Worm (Caenorhabditis elegans) whole organism, L2 larva: ENCODE measurements around the gene F57B1.5.
A peak's percentile ranks its signal among the peaks of the same experiment; 100 is the strongest.

ENCODE experiments used
- C34F6.9 ChIP-seq: fragments of 150-350 bp; optimal IDR thresholded peaks from 2 replicates; lab custom pipeline; 2014; ENCODE audit warnings: missing biosample characterization, missing genetic modification characterization
- F13H6.1 ChIP-seq: sonication (generic microtip); optimal IDR thresholded peaks from 2 replicates; lab custom pipeline; 2016; ENCODE audit warnings: missing genetic modification characterization, missing compliant biosample characterization
- R02D3.7 ChIP-seq: fragments of 150-350 bp; optimal IDR thresholded peaks from 2 replicates; lab custom pipeline; 2014; ENCODE audit warnings: missing biosample characterization, missing genetic modification characterization
- Y55F3AM.14 ChIP-seq: fragments of 200-800 bp; sonication (Bioruptor generic); optimal IDR thresholded peaks from 2 replicates; lab custom pipeline; 2018; ENCODE audit warnings: mild to moderate bottlenecking, missing genetic modification characterization, missing compliant biosample characterization
- ZK546.5 ChIP-seq: sonication (generic microtip); optimal IDR thresholded peaks from 2 replicates; lab custom pipeline; 2017; ENCODE audit warnings: missing biosample characterization, missing genetic modification characterization
- alr-1 ChIP-seq: fragments of 150-350 bp; optimal IDR thresholded peaks from 2 replicates; lab custom pipeline; 2014; ENCODE audit warnings: missing biosample characterization, missing genetic modification characterization
- aly-2 ChIP-seq: fragments of 150-350 bp; optimal IDR thresholded peaks from 2 replicates; lab custom pipeline; 2014; ENCODE audit warnings: missing biosample characterization, missing genetic modification characterization
- blmp-1 ChIP-seq: sonication (generic microtip); optimal IDR thresholded peaks from 2 replicates; lab custom pipeline; 2017; ENCODE audit warnings: missing genetic modification characterization, mild to moderate bottlenecking, missing compliant biosample characterization, antibody characterized with exemption, moderate library complexity; ENCODE audit not compliant: insufficient read depth
- ceh-16 ChIP-seq: fragments of 150-350 bp; optimal IDR thresholded peaks from 2 replicates; lab custom pipeline; 2014; ENCODE audit warnings: missing biosample characterization, missing genetic modification characterization
- ceh-82 ChIP-seq: fragments of 150-350 bp; optimal IDR thresholded peaks from 2 replicates; lab custom pipeline; 2014; ENCODE audit warnings: missing biosample characterization, missing genetic modification characterization
- crh-2 ChIP-seq: sonication (generic microtip); optimal IDR thresholded peaks from 2 replicates; lab custom pipeline; 2017; ENCODE audit warnings: missing biosample characterization, missing genetic modification characterization
- egl-27 ChIP-seq: sonication (generic microtip); optimal IDR thresholded peaks from 3 replicates; lab custom pipeline; 2017; ENCODE audit warnings: missing biosample characterization, missing genetic modification reagents, missing genetic modification characterization
- elt-1 ChIP-seq: fragments of 150-350 bp; optimal IDR thresholded peaks from 2 replicates; lab custom pipeline; 2014; ENCODE audit warnings: missing biosample characterization, missing genetic modification characterization
- fos-1 ChIP-seq: fragments of 150-350 bp; optimal IDR thresholded peaks from 2 replicates; lab custom pipeline; 2014; ENCODE audit warnings: missing biosample characterization, missing genetic modification characterization
- gmeb-1 ChIP-seq: fragments of 150-350 bp; optimal IDR thresholded peaks from 2 replicates; lab custom pipeline; 2014; ENCODE audit warnings: missing biosample characterization, missing genetic modification characterization
- lin-11 ChIP-seq: fragments of 150-350 bp; sonication (generic microtip); optimal IDR thresholded peaks from 2 replicates; lab custom pipeline; 2014; ENCODE audit warnings: missing biosample characterization, missing genetic modification characterization, inconsistent platforms, mixed read lengths
- lin-13 ChIP-seq: fragments of 150-350 bp; optimal IDR thresholded peaks from 2 replicates; lab custom pipeline; 2014; ENCODE audit warnings: missing biosample characterization, missing genetic modification reagents, missing genetic modification characterization
- lin-39 ChIP-seq: fragments of 150-350 bp; optimal IDR thresholded peaks from 2 replicates; lab custom pipeline; 2014; ENCODE audit warnings: missing biosample characterization, missing genetic modification reagents, missing genetic modification characterization
- lsy-2 ChIP-seq, 2 experiments: fragments of 150-350 bp in 1 of 2; sonication (generic microtip) in 1 of 2; optimal IDR thresholded peaks; 2 replicates each; lab custom pipeline; 2014 to 2017; ENCODE audit warnings: missing biosample characterization in 2 of 2, missing genetic modification characterization in 2 of 2
- mab-5 ChIP-seq: fragments of 150-350 bp; optimal IDR thresholded peaks from 2 replicates; lab custom pipeline; 2014; ENCODE audit warnings: missing biosample characterization, missing genetic modification characterization
- mbf-1 ChIP-seq: sonication (generic microtip); optimal IDR thresholded peaks from 2 replicates; lab custom pipeline; 2017; ENCODE audit warnings: missing biosample characterization, missing genetic modification characterization
- mdl-1 ChIP-seq, 2 experiments: fragments of 150-350 bp in 1 of 2; sonication (generic microtip) in 1 of 2; optimal IDR thresholded peaks; 2 replicates each; lab custom pipeline; 2017; ENCODE audit warnings: missing biosample characterization in 2 of 2, missing genetic modification characterization in 2 of 2
- nhr-10 ChIP-seq: sonication (generic microtip); optimal IDR thresholded peaks from 2 replicates; lab custom pipeline; 2017; ENCODE audit warnings: missing biosample characterization, missing genetic modification characterization
- nhr-12 ChIP-seq: fragments of 150-350 bp; optimal IDR thresholded peaks from 2 replicates; lab custom pipeline; 2014; ENCODE audit warnings: missing biosample characterization, missing genetic modification characterization
- nhr-129 ChIP-seq: fragments of 150-350 bp; optimal IDR thresholded peaks from 2 replicates; lab custom pipeline; 2014; ENCODE audit warnings: missing biosample characterization, missing genetic modification characterization
- nhr-21 ChIP-seq: fragments of 150-350 bp; optimal IDR thresholded peaks from 2 replicates; lab custom pipeline; 2014; ENCODE audit warnings: missing biosample characterization, missing genetic modification characterization
- nhr-237 ChIP-seq: fragments of 150-350 bp; optimal IDR thresholded peaks from 2 replicates; lab custom pipeline; 2014; ENCODE audit warnings: missing biosample characterization, missing genetic modification characterization
- nhr-25 ChIP-seq: fragments of 150-350 bp; sonication (generic microtip); optimal IDR thresholded peaks from 3 replicates; lab custom pipeline; 2014; ENCODE audit warnings: missing biosample characterization, missing genetic modification characterization
- nhr-6 ChIP-seq: fragments of 150-350 bp; optimal IDR thresholded peaks from 2 replicates; lab custom pipeline; 2014; ENCODE audit warnings: missing biosample characterization, missing genetic modification characterization
- nhr-77 ChIP-seq: fragments of 150-350 bp; optimal IDR thresholded peaks from 2 replicates; lab custom pipeline; 2014; ENCODE audit warnings: missing biosample characterization, missing genetic modification characterization
- peb-1 ChIP-seq: fragments of 150-350 bp; optimal IDR thresholded peaks from 2 replicates; lab custom pipeline; 2014; ENCODE audit warnings: missing biosample characterization, missing genetic modification characterization
- sem-4 ChIP-seq: fragments of 150-350 bp; optimal IDR thresholded peaks from 2 replicates; lab custom pipeline; 2014; ENCODE audit warnings: missing biosample characterization, missing genetic modification reagents, missing genetic modification characterization
- skn-1 ChIP-seq: sonication (generic microtip); optimal IDR thresholded peaks from 2 replicates; lab custom pipeline; 2017; ENCODE audit warnings: missing biosample characterization, missing genetic modification characterization
- sma-3 ChIP-seq: sonication (generic microtip); optimal IDR thresholded peaks from 2 replicates; lab custom pipeline; 2016; ENCODE audit warnings: missing genetic modification reagents, missing genetic modification characterization, missing compliant biosample characterization
- sma-9 ChIP-seq, 2 experiments: fragments of 150-350 bp in 1 of 2; sonication (generic microtip) in 1 of 2; optimal IDR thresholded peaks; 2 replicates each; lab custom pipeline; 2014 to 2016; ENCODE audit warnings: missing genetic modification characterization in 2 of 2, mild to moderate bottlenecking in 1 of 2, missing biosample characterization in 1 of 2, missing compliant biosample characterization in 1 of 2, missing genetic modification reagents in 1 of 2, moderate library complexity in 1 of 2
- snpc-4 ChIP-seq: fragments of 150-350 bp; optimal IDR thresholded peaks from 2 replicates; lab custom pipeline; 2014; ENCODE audit warnings: missing biosample characterization, missing genetic modification characterization
- unc-39 ChIP-seq: fragments of 150-350 bp; optimal IDR thresholded peaks from 2 replicates; lab custom pipeline; 2014; ENCODE audit warnings: missing biosample characterization, missing genetic modification characterization
- unc-55 ChIP-seq: fragments of 150-350 bp; sonication (generic microtip); optimal IDR thresholded peaks from 3 replicates; lab custom pipeline; 2014; ENCODE audit warnings: missing biosample characterization, missing genetic modification reagents, missing genetic modification characterization
- unc-62 ChIP-seq: fragments of 150-350 bp; optimal IDR thresholded peaks from 2 replicates; lab custom pipeline; 2014; ENCODE audit warnings: missing biosample characterization, missing genetic modification reagents, missing genetic modification characterization
- zag-1 ChIP-seq: fragments of 150-350 bp; optimal IDR thresholded peaks from 2 replicates; lab custom pipeline; 2014; ENCODE audit warnings: missing biosample characterization, missing genetic modification characterization
- ztf-1 ChIP-seq: fragments of 200-800 bp; sonication (Bioruptor generic); conservative IDR thresholded peaks from 2 replicates; pipeline ENCODE4 v1.3.6; 2022; ENCODE audit warnings: missing genetic modification characterization, missing compliant biosample characterization
- ztf-11 ChIP-seq: sonication (generic microtip); optimal IDR thresholded peaks from 2 replicates; lab custom pipeline; 2017; ENCODE audit warnings: missing biosample characterization, missing genetic modification characterization

The F57B1.5 gene

ce11 chrV:13200609-13201008 lies 6.9 kb upstream of the F57B1.5 start:
- peak; percentile 15 for TF ChIP-seq sma-3 (GFP tag; lab: Kevin White, UChicago)
- peak in 1 of 2 experiments; percentile 6 for TF ChIP-seq lsy-2 (tag; optimal IDR thresholded peaks at IDR 0.05; lab: Kevin White, UChicago)
- TF ChIP-seq sem-4 (tag; lab: Kevin White, UChicago), result no peak
- peak; percentile 82 for TF ChIP-seq nhr-25 (tag; lab: Kevin White, UChicago)
- TF ChIP-seq, all 48 proteins: peak for 3

- TF ChIP-seq alr-1 (tag; lab: Kevin White, UChicago) (no peak), egl-27 (tag; lab: Kevin White, UChicago) (peak; percentile 69), Y55F3AM.14 (GFP tag; lab: Kevin White, UChicago) (peak; percentile 21), ZK546.5 (tag; lab: Kevin White, UChicago) (no peak), nhr-21 (tag; lab: Kevin White, UChicago) (peak; percentile 44), aly-2 (tag; lab: Kevin White, UChicago) (no peak), mab-5 (no peak), nhr-129 (peak; percentile 77), sma-3 (GFP tag; lab: Kevin White, UChicago) (peak; percentile 74), sma-9 (GFP tag; optimal IDR thresholded peaks at IDR 0.05; lab: Kevin White, UChicago) (peak; percentile 26), sma-9 (tag; optimal IDR thresholded peaks at IDR 0.05; lab: Kevin White, UChicago) (no peak), lsy-2 (tag; optimal IDR thresholded peaks at IDR 0.05; lab: Kevin White, UChicago) (peak in 1 of 2 experiments; percentile 4), crh-2 (peak; percentile 36), nhr-25 (tag; lab: Kevin White, UChicago) (peak; percentile 72), nhr-237 (tag; lab: Kevin White, UChicago) (no peak), elt-1 (tag; lab: Kevin White, UChicago) (no peak), blmp-1 (tag; lab: Kevin White, UChicago) (peak; percentile 83)
- TF ChIP-seq, all 48 proteins: peak for 10
These were observed 5.4 kb upstream of the F57B1.5 start, which contains the start of the genes col-159 and col-160 for ce11 chrV:13202127-13202610. Gene col-159 (minus strand): TSS chrV:13202177. Gene col-160 (minus strand): TSS chrV:13202189.

ce11 chrV:13206514-13206913 lies 1.0 kb upstream of the F57B1.5 start:
- TF ChIP-seq mbf-1 (tag; lab: Kevin White, UChicago) (no peak), nhr-77 (tag; lab: Kevin White, UChicago) (no peak), mab-5 (no peak), R02D3.7 (tag; lab: Kevin White, UChicago) (no peak), skn-1 (tag; lab: Kevin White, UChicago) (no peak)
- TF ChIP-seq, all 48 proteins: peak for 0

- no peak for TF ChIP-seq nhr-77 (tag; lab: Kevin White, UChicago)
- no peak for TF ChIP-seq ceh-16 (tag; lab: Kevin White, UChicago)
- no peak for TF ChIP-seq ztf-1 (GFP tag; lab: Robert Waterston, UW)
- no peak for TF ChIP-seq egl-27 (tag; lab: Kevin White, UChicago)
- no peak for TF ChIP-seq ZK546.5 (tag; lab: Kevin White, UChicago)
- TF ChIP-seq unc-55, result no peak
- TF ChIP-seq alr-1 (tag; lab: Kevin White, UChicago), result no peak
These were observed 2.0 kb downstream of the F57B1.5 start, which contains the start of gene F57B1.6 for ce11 chrV:13209567-13209966. Gene F57B1.6 (plus strand): TSS chrV:13209645.

ce11 chrV:13212584-13212983 lies 5.1 kb downstream of the F57B1.5 start:
- TF ChIP-seq ceh-16 (tag; lab: Kevin White, UChicago) (no peak), nhr-6 (no peak), nhr-21 (tag; lab: Kevin White, UChicago) (no peak), egl-27 (tag; lab: Kevin White, UChicago) (no peak), ztf-11 (no peak), unc-62 (no peak), F13H6.1 (tag; lab: Kevin White, UChicago) (peak; percentile 70), fos-1 (tag; lab: Kevin White, UChicago) (peak; percentile 98), ceh-82 (tag; lab: Kevin White, UChicago) (no peak), sma-3 (GFP tag; lab: Kevin White, UChicago) (no peak), peb-1 (tag; lab: Kevin White, UChicago) (no peak), nhr-12 (tag; lab: Kevin White, UChicago) (no peak), ztf-1 (GFP tag; lab: Robert Waterston, UW) (no peak), crh-2 (peak; percentile 79), gmeb-1 (tag; lab: Kevin White, UChicago) (no peak), sma-9 (GFP tag; optimal IDR thresholded peaks at IDR 0.05; lab: Kevin White, UChicago) (peak; percentile 80), sma-9 (tag; optimal IDR thresholded peaks at IDR 0.05; lab: Kevin White, UChicago) (no peak), C34F6.9 (tag; lab: Kevin White, UChicago) (no peak), lin-11 (no peak), mab-5 (no peak), lin-13 (GFP tag; lab: Kevin White, UChicago) (no peak), nhr-10 (tag; lab: Kevin White, UChicago) (no peak), unc-55 (no peak), lin-39 (tag; lab: Kevin White, UChicago) (no peak), aly-2 (tag; lab: Kevin White, UChicago) (no peak), blmp-1 (tag; lab: Kevin White, UChicago) (no peak), nhr-25 (tag; lab: Kevin White, UChicago) (no peak), snpc-4 (tag; lab: Kevin White, UChicago) (no peak), zag-1 (tag; lab: Kevin White, UChicago) (no peak), unc-39 (tag; lab: Kevin White, UChicago) (no peak), mdl-1 (tag; optimal IDR thresholded peaks at IDR 0.05; lab: Kevin White, UChicago) (no peak)
